Worm (Caenorhabditis elegans): ENCODE results near the gene rer-1.

- no peak for TF ChIP-seq pha-4 (tag; optimal IDR thresholded peaks at IDR 0.05)
- no peak for TF ChIP-seq flh-1 (GFP tag; optimal IDR thresholded peaks at IDR 0.05)
- TF ChIP-seq ztf-11 (tag; optimal IDR thresholded peaks at IDR 0.05): no peak
- no peak for TF ChIP-seq cnd-1 (tag; optimal IDR thresholded peaks at IDR 0.05)
- TF ChIP-seq nhr-12 (tag; optimal IDR thresholded peaks at IDR 0.05): no peak
- no peak for TF ChIP-seq elt-3 (tag; optimal IDR thresholded peaks at IDR 0.05)
- no peak for TF ChIP-seq unc-39 (tag; optimal IDR thresholded peaks at IDR 0.05)
- TF ChIP-seq ces-1 (GFP tag; optimal IDR thresholded peaks at IDR 0.05): no peak
- no peak for TF ChIP-seq nhr-28 (tag; optimal IDR thresholded peaks at IDR 0.05)
- TF ChIP-seq lsy-2 (tag; optimal IDR thresholded peaks at IDR 0.05): no peak
- TF ChIP-seq unc-62 (GFP tag; optimal IDR thresholded peaks at IDR 0.05): no peak
- no peak for TF ChIP-seq mep-1 (tag; optimal IDR thresholded peaks at IDR 0.05)
These were observed 42.8 kb downstream of the rer-1 start for ce11 chrII:8853960-8854359.

All from whole organism, mixed stage, embryonic.